Fruit fly (Drosophila melanogaster) whole organism, embryonic: ENCODE data around the gene CG14971.

Experiments used
- Adf1 ChIP-seq: fragments of 200-800 bp; sonication (Bioruptor generic); IDR thresholded peaks from 2 replicates; pipeline ENCODE4 v1.3.6; 2022; ENCODE audit warnings: missing biosample characterization, missing genetic modification characterization
- CG10209 ChIP-seq: fragments of 200-800 bp; sonication (Bioruptor generic); optimal IDR thresholded peaks from 3 replicates; lab custom pipeline; 2017; ENCODE audit warnings: missing biosample characterization, mild to moderate bottlenecking, missing genetic modification characterization, missing genetic modification reagents
- CG10366 ChIP-seq: fragments of 200-800 bp; sonication (Bioruptor generic); IDR thresholded peaks from 2 replicates; pipeline ENCODE4 v1.3.6; 2022; ENCODE audit warnings: missing biosample characterization, missing genetic modification characterization
- CG10462 ChIP-seq: fragments of 200-800 bp; sonication (Bioruptor generic); optimal IDR thresholded peaks from 2 replicates; lab custom pipeline; 2016; ENCODE audit warnings: missing biosample characterization, missing genetic modification characterization
- CG10979 ChIP-seq: fragments of 200-800 bp; sonication (Bioruptor generic); optimal IDR thresholded peaks from 2 replicates; lab custom pipeline; 2018; ENCODE audit warnings: missing biosample characterization, mild to moderate bottlenecking, missing genetic modification characterization, moderate library complexity
- CG11085 ChIP-seq: fragments of 200-800 bp; sonication (Bioruptor generic); IDR thresholded peaks from 2 replicates; pipeline ENCODE4 v1.3.6; 2022; ENCODE audit warnings: missing biosample characterization, missing genetic modification characterization
- CG1233 ChIP-seq: fragments of 200-800 bp; sonication (Bioruptor generic); optimal IDR thresholded peaks from 4 replicates; lab custom pipeline; 2018; ENCODE audit warnings: missing biosample characterization, mild to moderate bottlenecking, missing genetic modification characterization
- CG13123 ChIP-seq: fragments of 200-800 bp; sonication (Bioruptor generic); optimal IDR thresholded peaks from 2 replicates; lab custom pipeline; 2016; ENCODE audit warnings: missing biosample characterization, missing genetic modification characterization
- CG13296 ChIP-seq: fragments of 200-800 bp; sonication (Bioruptor generic); optimal IDR thresholded peaks from 3 replicates; lab custom pipeline; 2018; ENCODE audit warnings: missing biosample characterization, mild to moderate bottlenecking, missing genetic modification characterization
- CG14667 ChIP-seq: fragments of 200-800 bp; sonication (Bioruptor generic); IDR thresholded peaks from 2 replicates; pipeline ENCODE4 v1.3.6; 2022; ENCODE audit warnings: missing biosample characterization, missing genetic modification characterization
- CG1529 ChIP-seq: fragments of 200-800 bp; sonication (Bioruptor generic); optimal IDR thresholded peaks from 3 replicates; lab custom pipeline; 2018; ENCODE audit warnings: missing biosample characterization, missing genetic modification characterization
- CG2875 ChIP-seq: fragments of 200-800 bp; sonication (Bioruptor generic); optimal IDR thresholded peaks from 2 replicates; lab custom pipeline; 2017; ENCODE audit warnings: missing biosample characterization, mild to moderate bottlenecking, missing genetic modification characterization, missing genetic modification reagents
- CG31388 ChIP-seq: fragments of 200-800 bp; sonication (Bioruptor generic); optimal IDR thresholded peaks from 2 replicates; lab custom pipeline; 2016; ENCODE audit warnings: missing biosample characterization, missing genetic modification characterization
- CG31441 ChIP-seq: fragments of 200-800 bp; sonication (Bioruptor generic); IDR thresholded peaks from 2 replicates; pipeline ENCODE4 v1.3.6; 2022; ENCODE audit warnings: missing biosample characterization, missing genetic modification characterization
- CG32532 ChIP-seq: fragments of 200-800 bp; sonication (Bioruptor generic); IDR thresholded peaks from 2 replicates; pipeline ENCODE4 v1.3.6; 2022; ENCODE audit warnings: missing biosample characterization, missing genetic modification characterization
- CG32767 ChIP-seq: fragments of 200-800 bp; sonication (Bioruptor generic); IDR thresholded peaks from 2 replicates; pipeline ENCODE4 v1.3.6; 2022; ENCODE audit warnings: missing biosample characterization, missing genetic modification characterization
- CG34376 ChIP-seq: fragments of 200-800 bp; sonication (Bioruptor generic); optimal IDR thresholded peaks from 2 replicates; lab custom pipeline; 2018; ENCODE audit warnings: missing biosample characterization, mild to moderate bottlenecking, missing genetic modification characterization
- CG4404 ChIP-seq: fragments of 200-800 bp; sonication (Bioruptor generic); IDR thresholded peaks from 2 replicates; pipeline ENCODE4 v1.3.6; 2022; ENCODE audit warnings: missing biosample characterization, missing genetic modification characterization
- CG6854 ChIP-seq: fragments of 200-800 bp; sonication (Bioruptor generic); optimal IDR thresholded peaks from 3 replicates; lab custom pipeline; 2017; ENCODE audit warnings: missing biosample characterization, mild to moderate bottlenecking, missing genetic modification characterization
- CG9437 ChIP-seq: fragments of 200-800 bp; sonication (Bioruptor generic); optimal IDR thresholded peaks from 2 replicates; lab custom pipeline; 2018; ENCODE audit warnings: missing biosample characterization, mild to moderate bottlenecking, missing genetic modification characterization
- CG9609 ChIP-seq: fragments of 200-800 bp; sonication (Bioruptor generic); optimal IDR thresholded peaks from 3 replicates; lab custom pipeline; 2016; ENCODE audit warnings: missing biosample characterization, missing genetic modification characterization
- CG9727 ChIP-seq: fragments of 200-800 bp; sonication (Bioruptor generic); optimal IDR thresholded peaks from 3 replicates; lab custom pipeline; 2017; ENCODE audit warnings: missing biosample characterization, mild to moderate bottlenecking, missing genetic modification characterization
- Chrac-16 ChIP-seq: fragments of 200-800 bp; sonication (Bioruptor generic); optimal IDR thresholded peaks from 3 replicates; lab custom pipeline; 2016; ENCODE audit warnings: missing biosample characterization, missing genetic modification characterization
- CkIIα-i1 ChIP-seq: fragments of 200-800 bp; sonication (Bioruptor generic); IDR thresholded peaks from 2 replicates; pipeline ENCODE4 v1.3.6; 2022; ENCODE audit warnings: missing biosample characterization, missing genetic modification characterization
- Dfd ChIP-seq, 2 experiments: fragments of >200 bp; optimal IDR thresholded peaks; 2 replicates each; lab custom pipeline; 2017; ENCODE audit warnings: missing biosample characterization in 2 of 2, missing genetic modification characterization in 2 of 2
- Dll ChIP-seq: fragments of 200-800 bp; sonication (Bioruptor generic); IDR thresholded peaks from 4 replicates; pipeline ENCODE4 v1.3.6; 2022; ENCODE audit warnings: missing biosample characterization, missing genetic modification characterization; ENCODE audit not compliant: partially characterized antibody
- E2f2 ChIP-seq: fragments of 200-800 bp; sonication (Bioruptor generic); IDR thresholded peaks from 2 replicates; pipeline ENCODE4 v1.3.6; 2022; ENCODE audit warnings: missing biosample characterization, missing genetic modification characterization
- Fer1 ChIP-seq: fragments of 200-800 bp; sonication (Bioruptor generic); optimal IDR thresholded peaks from 2 replicates; lab custom pipeline; 2017; ENCODE audit warnings: missing biosample characterization, mild to moderate bottlenecking, missing genetic modification characterization
- Hmr ChIP-seq: fragments of 200-800 bp; sonication (Bioruptor generic); optimal IDR thresholded peaks from 3 replicates; lab custom pipeline; 2017; ENCODE audit warnings: mild to moderate bottlenecking, missing biosample characterization, missing genetic modification reagents, missing genetic modification characterization
- Hr51 ChIP-seq, 2 experiments: fragments of 200-800 bp; sonication (Bioruptor generic); optimal IDR thresholded peaks; 2 replicates in 1 of 2; 3 replicates in 1 of 2; lab custom pipeline; 2016 to 2018; ENCODE audit warnings: missing biosample characterization in 2 of 2, missing genetic modification characterization in 2 of 2, mild to moderate bottlenecking in 1 of 2, moderate library complexity in 1 of 2
- NC2α ChIP-seq: fragments of 200-800 bp; sonication (Bioruptor generic); optimal IDR thresholded peaks from 2 replicates; lab custom pipeline; 2016; ENCODE audit warnings: missing biosample characterization, missing genetic modification characterization
- Opbp ChIP-seq: fragments of 200-800 bp; sonication (Bioruptor generic); IDR thresholded peaks from 3 replicates; pipeline ENCODE4 v1.3.6; 2022; ENCODE audit warnings: missing biosample characterization, missing genetic modification characterization; ENCODE audit not compliant: partially characterized antibody
- Poxn ChIP-seq: fragments of 200-800 bp; sonication (Bioruptor generic); IDR thresholded peaks from 2 replicates; pipeline ENCODE4 v1.3.6; 2022; ENCODE audit warnings: missing biosample characterization, missing genetic modification characterization
- TFAM ChIP-seq: fragments of 200-800 bp; sonication (Bioruptor generic); optimal IDR thresholded peaks from 2 replicates; lab custom pipeline; 2017; ENCODE audit warnings: missing biosample characterization, missing genetic modification characterization, inconsistent platforms
- disco-r ChIP-seq: fragments of 200-800 bp; sonication (Bioruptor generic); optimal IDR thresholded peaks from 2 replicates; lab custom pipeline; 2016; ENCODE audit warnings: missing biosample characterization, missing genetic modification characterization
- dmrt11E ChIP-seq: fragments of 200-800 bp; sonication (Bioruptor generic); optimal IDR thresholded peaks from 3 replicates; lab custom pipeline; 2018; ENCODE audit warnings: missing biosample characterization, mild to moderate bottlenecking, missing genetic modification characterization, moderate library complexity
- lola ChIP-seq, 3 experiments: fragments of >200 bp in 2 of 3; fragments of 200-800 bp in 1 of 3; sonication (Bioruptor generic) in 1 of 3; optimal IDR thresholded peaks; 2 replicates each; lab custom pipeline; 2017 to 2019; ENCODE audit warnings: missing biosample characterization in 3 of 3, missing genetic modification characterization in 3 of 3, mild to moderate bottlenecking in 1 of 3, moderate library complexity in 1 of 3
- lov ChIP-seq, 2 experiments: fragments of 200-800 bp in 1 of 2; fragments of >200 bp in 1 of 2; sonication (Bioruptor generic) in 1 of 2; IDR thresholded peaks in 1 of 2; optimal IDR thresholded peaks in 1 of 2; 2 replicates in 1 of 2; 3 replicates in 1 of 2; pipeline versions ENCODE4 v1.3.6 to Lab custom; 2017 to 2022; ENCODE audit warnings: missing biosample characterization in 1 of 2, missing genetic modification characterization in 1 of 2
- p53 ChIP-seq: fragments of 200-800 bp; sonication (Bioruptor generic); optimal IDR thresholded peaks from 2 replicates; lab custom pipeline; 2016; ENCODE audit warnings: missing biosample characterization, missing genetic modification characterization
- ranshi ChIP-seq: fragments of 200-800 bp; sonication (Bioruptor generic); IDR thresholded peaks from 2 replicates; pipeline ENCODE4 v1.3.6; 2022; ENCODE audit warnings: missing biosample characterization, missing genetic modification characterization
- sqz ChIP-seq: fragments of 200-800 bp; sonication (Bioruptor generic); optimal IDR thresholded peaks from 3 replicates; lab custom pipeline; 2018; ENCODE audit warnings: missing biosample characterization, mild to moderate bottlenecking, missing genetic modification characterization
- tll ChIP-seq, 2 experiments: fragments of 200-800 bp in 1 of 2; fragments of >200 bp in 1 of 2; sonication (Bioruptor generic) in 1 of 2; optimal IDR thresholded peaks; 2 replicates each; lab custom pipeline; 2017 to 2019; ENCODE audit warnings: missing biosample characterization in 2 of 2, missing genetic modification characterization in 2 of 2, mild to moderate bottlenecking in 1 of 2, moderate library complexity in 1 of 2
- toy ChIP-seq: fragments of 200-800 bp; sonication (Bioruptor generic); IDR thresholded peaks from 2 replicates; pipeline ENCODE4 v1.3.6; 2022; ENCODE audit warnings: missing biosample characterization, missing genetic modification characterization
- twi ChIP-seq: fragments of 200-800 bp; optimal IDR thresholded peaks from 2 replicates; lab custom pipeline; 2019; ENCODE audit warnings: missing biosample characterization, mild to moderate bottlenecking, missing genetic modification characterization, moderate library complexity
- vfl ChIP-seq: fragments of 200-800 bp; sonication (Bioruptor generic); optimal IDR thresholded peaks from 2 replicates; lab custom pipeline; 2016; ENCODE audit warnings: missing biosample characterization, missing genetic modification characterization
- vnd ChIP-seq: fragments of 200-800 bp; sonication (Bioruptor generic); IDR thresholded peaks from 3 replicates; pipeline ENCODE4 v1.3.6; 2022; ENCODE audit warnings: missing biosample characterization, missing genetic modification characterization; ENCODE audit not compliant: partially characterized antibody
- wor ChIP-seq: fragments of 200-800 bp; sonication (Bioruptor generic); IDR thresholded peaks from 2 replicates; pipeline ENCODE4 v1.3.6; 2022; ENCODE audit warnings: missing biosample characterization, missing genetic modification characterization

CG14971 gene

DNA sequence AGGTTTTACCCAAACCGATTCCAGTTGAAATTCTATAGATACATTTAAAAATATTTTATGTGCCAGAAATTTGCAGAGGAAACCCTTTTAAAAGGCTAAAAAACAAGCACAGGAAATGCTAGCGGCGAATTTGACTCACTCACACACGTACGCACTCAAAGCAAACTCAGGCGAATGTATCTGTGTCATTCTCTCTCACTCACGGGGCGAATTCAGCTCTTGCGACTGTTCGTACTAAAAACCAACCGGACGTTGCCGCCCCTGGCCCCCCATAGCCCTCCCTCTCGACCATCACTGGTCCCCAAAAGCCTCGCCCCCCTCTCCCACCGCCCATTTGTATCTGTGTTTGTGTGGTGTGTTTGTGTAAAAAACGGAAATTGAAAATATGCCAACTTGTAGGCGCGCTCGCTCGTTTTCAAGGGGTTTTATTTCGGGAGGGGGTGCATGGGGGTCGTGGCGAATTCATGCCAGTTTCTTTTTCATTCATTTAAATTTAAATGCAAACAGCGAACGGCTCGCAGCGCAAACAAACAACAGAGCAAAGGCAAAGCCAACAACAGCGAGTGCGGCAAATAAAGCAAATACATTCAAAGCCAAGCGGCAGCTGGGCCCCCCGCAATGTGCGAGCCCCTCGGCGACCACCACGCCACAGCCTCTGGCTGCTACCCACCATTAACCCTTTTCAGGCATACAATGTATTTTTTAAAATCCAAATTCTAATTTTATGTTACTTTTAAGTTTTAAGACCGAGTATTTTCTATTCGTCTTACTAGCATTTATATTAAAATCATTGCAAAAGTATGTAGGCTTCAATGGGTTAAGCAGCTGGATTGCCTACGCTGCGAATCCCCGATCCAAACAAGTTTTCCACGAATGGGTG, 52.7 kb downstream of the CG14971 start (continued):
- TF ChIP-seq CG1529 (GFP tag; lab: Kevin White, UChicago): peak; percentile 38
- peak; percentile 56 for TF ChIP-seq CG4404
- peak; percentile 15 for TF ChIP-seq twi (tag; lab: Kevin White, UChicago)
- TF ChIP-seq Opbp: peak; percentile 30; the same call in 1 of the 3 replicates
- TF ChIP-seq disco-r (GFP tag; lab: Kevin White, UChicago): no peak
- peak; percentile 67 for TF ChIP-seq CG9609 (GFP tag; lab: Kevin White, UChicago)
- peak; percentile 26 for TF ChIP-seq CG10979 (tag; lab: Kevin White, UChicago)
- TF ChIP-seq Dll (GFP tag; lab: Robert Waterston, UW): no peak
- TF ChIP-seq vnd (GFP tag; lab: Robert Waterston, UW): no peak
- TF ChIP-seq CG9727 (GFP tag; lab: Kevin White, UChicago): peak; percentile 77
- TF ChIP-seq lov (optimal IDR thresholded peaks at IDR 0.05; lab: Kevin White, UChicago): no peak
- peak; percentile 66; the same call in 1 of the 3 replicates for TF ChIP-seq lov (GFP tag; IDR thresholded peaks at IDR 0.05; lab: Robert Waterston, UW)
- peak in 1 of 3 experiments; percentile 8 for TF ChIP-seq lola (GFP tag; optimal IDR thresholded peaks at IDR 0.05; lab: Kevin White, UChicago)
- TF ChIP-seq CG2875 (GFP tag; lab: Kevin White, UChicago): peak; percentile 41
- peak; percentile 88 for TF ChIP-seq Adf1 (GFP tag; lab: Robert Waterston, UW)
- TF ChIP-seq p53 (GFP tag; lab: Kevin White, UChicago): no peak
- TF ChIP-seq sqz (GFP tag; lab: Kevin White, UChicago): peak; percentile 76
- TF ChIP-seq Chrac-16 (GFP tag; lab: Kevin White, UChicago): peak; percentile 30
- TF ChIP-seq TFAM (GFP tag; lab: Kevin White, UChicago): no peak
- TF ChIP-seq Hr51 (GFP tag; optimal IDR thresholded peaks at IDR 0.05; lab: Kevin White, UChicago): peak; percentile 59 to 78
- TF ChIP-seq CG10209: peak; percentile 69
- peak; percentile 2 for TF ChIP-seq CG10462 (GFP tag; lab: Kevin White, UChicago)
- TF ChIP-seq vfl (GFP tag; lab: Kevin White, UChicago): peak; percentile 26
- peak; percentile 83 for TF ChIP-seq CG10366 (GFP tag; lab: Robert Waterston, UW)
- peak; percentile 54 for TF ChIP-seq NC2α
- TF ChIP-seq CG9437 (GFP tag; lab: Kevin White, UChicago): peak; percentile 39
- TF ChIP-seq CG31388 (GFP tag; lab: Kevin White, UChicago): no peak
- TF ChIP-seq E2f2 (GFP tag; lab: Robert Waterston, UW): peak; percentile 62
- no peak for TF ChIP-seq Poxn
- TF ChIP-seq Dfd (GFP tag; optimal IDR thresholded peaks at IDR 0.05; lab: Kevin White, UChicago): no peak
- TF ChIP-seq CG32532 (GFP tag; lab: Robert Waterston, UW): peak; percentile 90
- TF ChIP-seq CG13123 (GFP tag; lab: Kevin White, UChicago): peak; percentile 0
- TF ChIP-seq CG34376 (GFP tag; lab: Kevin White, UChicago): peak; percentile 93
- no peak for TF ChIP-seq toy (GFP tag; lab: Robert Waterston, UW)
- TF ChIP-seq CkIIα-i1: no peak
- TF ChIP-seq Fer1 (GFP tag; lab: Kevin White, UChicago): peak; percentile 82
- peak; percentile 84 for TF ChIP-seq ranshi (GFP tag; lab: Robert Waterston, UW)
- peak; percentile 71 for TF ChIP-seq CG11085
- peak; percentile 69 for TF ChIP-seq CG6854 (GFP tag; lab: Kevin White, UChicago)
- peak; percentile 71 for TF ChIP-seq wor (GFP tag; lab: Robert Waterston, UW)
- TF ChIP-seq CG32767: peak; percentile 59
- TF ChIP-seq CG31441 (GFP tag; lab: Robert Waterston, UW): peak; percentile 74
- peak; percentile 40 for TF ChIP-seq CG1233
- no peak for TF ChIP-seq dmrt11E (tag; lab: Kevin White, UChicago)
- TF ChIP-seq CG13296 (GFP tag; lab: Kevin White, UChicago): peak; percentile 79
- TF ChIP-seq tll (GFP tag; optimal IDR thresholded peaks at IDR 0.05; lab: Kevin White, UChicago): no peak
- peak; percentile 77 for TF ChIP-seq Hmr (GFP tag; lab: Kevin White, UChicago)
- peak; percentile 74; the same call in 1 of the 2 replicates for TF ChIP-seq CG14667
